Fruit fly (Drosophila melanogaster) whole organism, embryonic: ENCODE results near the gene CG12081.

Experiments
- Asciz ChIP-seq: fragments of 200-800 bp; sonication (Bioruptor generic); optimal IDR thresholded peaks from 2 replicates; lab custom pipeline; 2017; ENCODE audit warnings: missing biosample characterization, mild to moderate bottlenecking, missing genetic modification characterization, missing genetic modification reagents
- CG10147 ChIP-seq: fragments of 200-800 bp; sonication (Bioruptor generic); optimal IDR thresholded peaks from 2 replicates; lab custom pipeline; 2019; ENCODE audit warnings: missing biosample characterization, mild to moderate bottlenecking, missing genetic modification characterization, moderate library complexity
- CG12391 ChIP-seq: fragments of 200-800 bp; sonication (Bioruptor generic); optimal IDR thresholded peaks from 3 replicates; lab custom pipeline; 2018; ENCODE audit warnings: missing biosample characterization, mild to moderate bottlenecking, missing genetic modification characterization, moderate library complexity
- CG12659 ChIP-seq: fragments of 200-800 bp; sonication (Bioruptor generic); optimal IDR thresholded peaks from 3 replicates; lab custom pipeline; 2017; ENCODE audit warnings: mild to moderate bottlenecking, missing biosample characterization, missing genetic modification reagents, missing genetic modification characterization
- CG14667 ChIP-seq: fragments of 200-800 bp; sonication (Bioruptor generic); IDR thresholded peaks from 2 replicates; pipeline ENCODE4 v1.3.6; 2022; ENCODE audit warnings: missing biosample characterization, missing genetic modification characterization
- CG1602 ChIP-seq: fragments of 200-800 bp; sonication (Bioruptor generic); optimal IDR thresholded peaks from 3 replicates; lab custom pipeline; 2016; ENCODE audit warnings: missing biosample characterization, missing genetic modification characterization
- CG30431 ChIP-seq: fragments of 200-800 bp; sonication (Bioruptor generic); optimal IDR thresholded peaks from 2 replicates; lab custom pipeline; 2017; ENCODE audit warnings: missing biosample characterization, missing genetic modification characterization
- CG31365 ChIP-seq: fragments of 200-800 bp; sonication (Bioruptor generic); optimal IDR thresholded peaks from 2 replicates; lab custom pipeline; 2018; ENCODE audit warnings: missing biosample characterization, mild to moderate bottlenecking, missing genetic modification characterization
- CG3163 ChIP-seq: fragments of 200-800 bp; sonication (Bioruptor generic); optimal IDR thresholded peaks from 3 replicates; lab custom pipeline; 2016; ENCODE audit warnings: missing biosample characterization, missing genetic modification characterization
- CG32532 ChIP-seq: fragments of 200-800 bp; sonication (Bioruptor generic); IDR thresholded peaks from 2 replicates; pipeline ENCODE4 v1.3.6; 2022; ENCODE audit warnings: missing biosample characterization, missing genetic modification characterization
- CG4404 ChIP-seq: fragments of 200-800 bp; sonication (Bioruptor generic); IDR thresholded peaks from 2 replicates; pipeline ENCODE4 v1.3.6; 2022; ENCODE audit warnings: missing biosample characterization, missing genetic modification characterization
- CG5180 ChIP-seq: fragments of 200-800 bp; sonication (Bioruptor generic); optimal IDR thresholded peaks from 3 replicates; lab custom pipeline; 2017; ENCODE audit warnings: missing biosample characterization, missing genetic modification characterization, mild to moderate bottlenecking, moderate library complexity, missing genetic modification reagents
- CG6272 ChIP-seq: fragments of 200-800 bp; sonication (Bioruptor generic); IDR thresholded peaks from 2 replicates; pipeline ENCODE4 v1.3.6; 2022; ENCODE audit warnings: missing biosample characterization, missing genetic modification characterization
- CG8290 ChIP-seq, 3 experiments: fragments of 200-800 bp; sonication (Bioruptor generic); optimal IDR thresholded peaks; 2 replicates each; lab custom pipeline; 2016 to 2019; ENCODE audit warnings: missing biosample characterization in 3 of 3, missing genetic modification characterization in 3 of 3, mild to moderate bottlenecking in 2 of 3, moderate library complexity in 1 of 3
- CG8944 ChIP-seq: fragments of 200-800 bp; sonication (Bioruptor generic); optimal IDR thresholded peaks from 3 replicates; lab custom pipeline; 2016; ENCODE audit warnings: missing biosample characterization, missing genetic modification characterization
- Dfd ChIP-seq, 2 experiments: fragments of >200 bp; optimal IDR thresholded peaks; 2 replicates each; lab custom pipeline; 2017; ENCODE audit warnings: missing biosample characterization in 2 of 2, missing genetic modification characterization in 2 of 2
- ERR ChIP-seq: fragments of 200-800 bp; sonication (Bioruptor generic); optimal IDR thresholded peaks from 2 replicates; lab custom pipeline; 2016; ENCODE audit warnings: missing biosample characterization, missing genetic modification characterization
- HmgZ ChIP-seq: fragments of 200-800 bp; sonication (Bioruptor generic); optimal IDR thresholded peaks from 2 replicates; lab custom pipeline; 2018; ENCODE audit warnings: missing biosample characterization, mild to moderate bottlenecking, missing genetic modification characterization
- MBD-R2 ChIP-seq: fragments of 200-800 bp; sonication (Bioruptor generic); IDR thresholded peaks from 2 replicates; pipeline ENCODE4 v1.3.6; 2022; ENCODE audit warnings: missing biosample characterization, missing genetic modification characterization
- Med ChIP-seq: fragments of 200-800 bp; sonication (Bioruptor generic); peaks from one replicate; lab custom pipeline; 2016; ENCODE audit warnings: missing biosample characterization, missing genetic modification characterization, mild to moderate bottlenecking, inconsistent platforms, moderate library complexity
- Sox102F ChIP-seq: fragments of 200-800 bp; sonication (Bioruptor generic); optimal IDR thresholded peaks from 2 replicates; lab custom pipeline; 2018; ENCODE audit warnings: missing biosample characterization, mild to moderate bottlenecking, missing genetic modification characterization, moderate library complexity
- Sry-β ChIP-seq: fragments of 200-800 bp; sonication (Bioruptor generic); optimal IDR thresholded peaks from 2 replicates; lab custom pipeline; 2018; ENCODE audit warnings: missing biosample characterization, mild to moderate bottlenecking, missing genetic modification characterization, moderate library complexity
- Sry-δ ChIP-seq: fragments of 200-800 bp; sonication (Bioruptor generic); optimal IDR thresholded peaks from 2 replicates; lab custom pipeline; 2016; ENCODE audit warnings: missing biosample characterization, missing genetic modification characterization
- Ssrp ChIP-seq: fragments of 200-800 bp; sonication (Bioruptor generic); optimal IDR thresholded peaks from 2 replicates; lab custom pipeline; 2018; ENCODE audit warnings: missing biosample characterization, mild to moderate bottlenecking, missing genetic modification characterization, moderate library complexity
- Stat92E ChIP-seq, 3 experiments: fragments of >200 bp in 2 of 3; fragments of 200-800 bp in 1 of 3; sonication (Bioruptor generic) in 1 of 3; optimal IDR thresholded peaks; 2 replicates each; lab custom pipeline; 2017 to 2019; ENCODE audit warnings: missing biosample characterization in 3 of 3, missing genetic modification characterization in 3 of 3, mild to moderate bottlenecking in 1 of 3, moderate library complexity in 1 of 3
- Usf ChIP-seq: fragments of 200-800 bp; sonication (Bioruptor generic); optimal IDR thresholded peaks from 2 replicates; lab custom pipeline; 2017; ENCODE audit warnings: missing genotype, missing biosample characterization, missing genetic modification characterization
- YL-1 ChIP-seq: fragments of 200-800 bp; sonication (Bioruptor generic); optimal IDR thresholded peaks from 3 replicates; lab custom pipeline; 2017; ENCODE audit warnings: missing biosample characterization, mild to moderate bottlenecking, missing genetic modification characterization
- cad ChIP-seq: fragments of >200 bp; optimal IDR thresholded peaks from 2 replicates; lab custom pipeline; 2017; ENCODE audit warnings: missing biosample characterization, missing genetic modification characterization
- crol ChIP-seq: fragments of 200-800 bp; sonication (Bioruptor generic); IDR thresholded peaks from 2 replicates; pipeline ENCODE4 v1.3.6; 2022; ENCODE audit warnings: missing biosample characterization, missing genetic modification characterization
- dan ChIP-seq: fragments of 200-800 bp; sonication (Bioruptor generic); IDR thresholded peaks from 2 replicates; pipeline ENCODE4 v1.3.6; 2022; ENCODE audit warnings: missing biosample characterization, missing genetic modification characterization
- ken ChIP-seq: fragments of 200-800 bp; sonication (Bioruptor generic); IDR thresholded peaks from 3 replicates; pipeline ENCODE4 v1.3.6; 2022; ENCODE audit warnings: missing biosample characterization, missing genetic modification characterization
- lov ChIP-seq, 2 experiments: fragments of 200-800 bp in 1 of 2; fragments of >200 bp in 1 of 2; sonication (Bioruptor generic) in 1 of 2; IDR thresholded peaks in 1 of 2; optimal IDR thresholded peaks in 1 of 2; 2 replicates in 1 of 2; 3 replicates in 1 of 2; pipeline versions ENCODE4 v1.3.6 to Lab custom; 2017 to 2022; ENCODE audit warnings: missing biosample characterization in 1 of 2, missing genetic modification characterization in 1 of 2
- oc ChIP-seq: fragments of 200-800 bp; sonication (Bioruptor generic); optimal IDR thresholded peaks from 2 replicates; lab custom pipeline; 2018; ENCODE audit warnings: missing biosample characterization, mild to moderate bottlenecking, missing genetic modification characterization, moderate library complexity
- pho ChIP-seq: fragments of 200-800 bp; sonication (Bioruptor generic); optimal IDR thresholded peaks from 2 replicates; lab custom pipeline; 2016; ENCODE audit warnings: missing biosample characterization, missing genetic modification characterization
- ro ChIP-seq: fragments of 200-800 bp; sonication (Bioruptor generic); IDR thresholded peaks from 2 replicates; pipeline ENCODE4 v1.3.6; 2022; ENCODE audit warnings: missing biosample characterization, missing genetic modification characterization
- row ChIP-seq: fragments of 200-800 bp; sonication (Bioruptor generic); IDR thresholded peaks from 3 replicates; pipeline ENCODE4 v1.3.6; 2022; ENCODE audit warnings: missing biosample characterization, missing genetic modification characterization
- sr ChIP-seq: fragments of 200-800 bp; sonication (Bioruptor generic); IDR thresholded peaks from 3 replicates; pipeline ENCODE4 v1.3.6; 2022; ENCODE audit warnings: missing biosample characterization, missing genetic modification characterization
- usp ChIP-seq: fragments of >200 bp; optimal IDR thresholded peaks from 2 replicates; lab custom pipeline; 2017; ENCODE audit warnings: missing biosample characterization, missing genetic modification characterization
- wdn ChIP-seq: fragments of 200-800 bp; sonication (Bioruptor generic); IDR thresholded peaks from 2 replicates; pipeline ENCODE4 v1.3.6; 2022; ENCODE audit warnings: missing biosample characterization, missing genetic modification characterization

Gene CG12081

dm6 chrX:8627171-8627570, 38.6 kb downstream of the CG12081 start (continued):
- no peak for TF ChIP-seq wdn (GFP tag; lab: Robert Waterston, UW)
- peak; percentile 69 for TF ChIP-seq Sox102F (GFP tag; lab: Kevin White, UChicago)
- no peak for TF ChIP-seq CG10147
- no peak for TF ChIP-seq HmgZ
- TF ChIP-seq Usf, result peak; percentile 37
- TF ChIP-seq dan (GFP tag; lab: Robert Waterston, UW), result no peak
- peak; percentile 39 for TF ChIP-seq CG3163
- TF ChIP-seq ro, result no peak; the same call in 1 of the 2 replicates
- no peak for TF ChIP-seq usp (GFP tag; lab: Kevin White, UChicago)
- peak; percentile 77 for TF ChIP-seq CG4404
- TF ChIP-seq Dfd (GFP tag; optimal IDR thresholded peaks at IDR 0.05; lab: Kevin White, UChicago), result no peak
- peak; percentile 57 for TF ChIP-seq CG8944 (GFP tag; lab: Kevin White, UChicago)
- peak in 1 of 3 experiments; percentile 5 for TF ChIP-seq Stat92E (GFP tag; optimal IDR thresholded peaks at IDR 0.05; lab: Kevin White, UChicago)
- peak; percentile 58 for TF ChIP-seq CG30431 (GFP tag; lab: Kevin White, UChicago)
- peak; percentile 59 for TF ChIP-seq Asciz (GFP tag; lab: Kevin White, UChicago)
- no peak for TF ChIP-seq MBD-R2
- TF ChIP-seq ken (GFP tag; lab: Robert Waterston, UW), result peak; percentile 77; the same call in 2 of the 3 replicates
- no peak for TF ChIP-seq YL-1
- peak; percentile 47 for TF ChIP-seq CG1602 (GFP tag; lab: Kevin White, UChicago)
- no peak; the same call in 1 of the 2 replicates for TF ChIP-seq CG6272 (GFP tag; lab: Robert Waterston, UW)
- no peak for TF ChIP-seq pho
- TF ChIP-seq CG5180 (GFP tag; lab: Kevin White, UChicago), result peak; percentile 8
- no peak for TF ChIP-seq cad (GFP tag; lab: Kevin White, UChicago)
- peak; percentile 74 for TF ChIP-seq Ssrp (tag; lab: Kevin White, UChicago)
- TF ChIP-seq ERR (GFP tag; lab: Kevin White, UChicago), result peak; percentile 58
- peak; percentile 69 for TF ChIP-seq CG14667 (GFP tag; lab: Robert Waterston, UW)
- TF ChIP-seq Sry-δ (GFP tag; lab: Kevin White, UChicago), result peak; percentile 13
- TF ChIP-seq Med (GFP tag; lab: Kevin White, UChicago), result peak; percentile 95
- no peak for TF ChIP-seq sr (GFP tag; lab: Robert Waterston, UW)
- TF ChIP-seq CG12391 (tag; lab: Kevin White, UChicago), result peak; percentile 77

dm6 chrX:8634789-8635188, 46.2 kb downstream of the CG12081 start:
- TF ChIP-seq row (peak; percentile 32; the same call in 1 of the 3 replicates), CG12659 (GFP tag; lab: Kevin White, UChicago) (no peak), crol (GFP tag; lab: Robert Waterston, UW) (peak; percentile 35; the same call in 1 of the 2 replicates), CG8290 (GFP tag; optimal IDR thresholded peaks at IDR 0.05; lab: Kevin White, UChicago) (peak; percentile 61), CG8290 (tag; optimal IDR thresholded peaks at IDR 0.05; lab: Kevin White, UChicago) (peak in 1 of 2 experiments; percentile 58), CG32532 (no peak), Sry-β (GFP tag; lab: Kevin White, UChicago) (peak; percentile 70), oc (peak; percentile 36), lov (optimal IDR thresholded peaks at IDR 0.05; lab: Kevin White, UChicago) (no peak), lov (GFP tag; IDR thresholded peaks at IDR 0.05; lab: Robert Waterston, UW) (0 out of 3 replicates have a peak, but pooled peaks have one; percentile 33), CG31365 (tag; lab: Kevin White, UChicago) (peak; percentile 92)
- TF ChIP-seq, all 482 proteins: peak for 7
